Worm (Caenorhabditis elegans): ENCODE results near the gene W04H10.1.
A peak's percentile ranks its signal among the peaks of the same experiment; 100 is the strongest.
"Not testable (repeated sequence)": the region's sequence is repeated elsewhere in the genome, so short reads cannot be mapped to it uniquely, and the experiment has no call there.

W04H10.1 gene

ce11 chrII:606033-606432, 2.8 kb upstream of the W04H10.1 start, which contains the start of gene W04H10.5:
W04H10.5 (plus strand) TSS chrII:606333.
- TF ChIP-seq ceh-45 (GFP tag; IDR thresholded peaks at IDR 0.05) (no peak), dmd-4 (tag; optimal IDR thresholded peaks at IDR 0.05; ENCODE audit: borderline replicate concordance) (no peak), ets-4 (tag; optimal IDR thresholded peaks at IDR 0.05) (no peak), ceh-2 (tag; optimal IDR thresholded peaks at IDR 0.05) (no peak), tbx-7 (tag; optimal IDR thresholded peaks at IDR 0.05) (no peak), lin-11 (tag; optimal IDR thresholded peaks at IDR 0.05) (no peak), ceh-31 (tag; optimal IDR thresholded peaks at IDR 0.05) (no peak), hlh-8 (tag; optimal IDR thresholded peaks at IDR 0.05) (no peak), eyg-1 (tag; optimal IDR thresholded peaks at IDR 0.05) (no peak), zip-5 (tag; optimal IDR thresholded peaks at IDR 0.05) (no peak), sox-4 (tag; optimal IDR thresholded peaks at IDR 0.05) (no peak), ceh-6 (GFP tag; optimal IDR thresholded peaks at IDR 0.05) (no peak), ceh-48 (tag; optimal IDR thresholded peaks at IDR 0.05) (no peak), nhr-11 (tag; optimal IDR thresholded peaks at IDR 0.05) (no peak)

- TF ChIP-seq C08G9.2 (tag; optimal IDR thresholded peaks at IDR 0.05), result no peak
- no peak for TF ChIP-seq pha-4 (tag; optimal IDR thresholded peaks at IDR 0.05)
- no peak for TF ChIP-seq pqm-1 (tag; optimal IDR thresholded peaks at IDR 0.05)
- no peak for TF ChIP-seq ceh-9 (tag; optimal IDR thresholded peaks at IDR 0.05)
- no peak for TF ChIP-seq ref-2 (tag; optimal IDR thresholded peaks at IDR 0.05)
- no peak for TF ChIP-seq elt-4 (tag; optimal IDR thresholded peaks at IDR 0.05)
- TF ChIP-seq mec-3 (tag; optimal IDR thresholded peaks at IDR 0.05; ENCODE audit: borderline replicate concordance), result no peak
- TF ChIP-seq hlh-30 (tag; optimal IDR thresholded peaks at IDR 0.05; ENCODE audit: insufficient read depth), result peak; percentile 18
Observed at ce11 chrII:608341-608740, 516 bp upstream of the W04H10.1 start, which contains the start of gene W04H10.6. W04H10.6 (minus strand) TSS chrII:608441.

ce11 chrII:612361-612760, 3.5 kb downstream of the W04H10.1 start, which contains the start of gene clec-118:
clec-118 (minus strand) TSS chrII:612461.
- TF ChIP-seq ceh-45 (GFP tag; IDR thresholded peaks at IDR 0.05); C38D4.7 (GFP tag; optimal IDR thresholded peaks at IDR 0.05); pax-1 (tag; optimal IDR thresholded peaks at IDR 0.05): not testable (repeated sequence)

ce11 chrII:614701-615100, 5.8 kb downstream of the W04H10.1 start:
- peak; percentile 48 for TF ChIP-seq ceh-48 (tag; optimal IDR thresholded peaks at IDR 0.05)
- TF ChIP-seq hlh-13 (GFP tag; optimal IDR thresholded peaks at IDR 0.05), result no peak

- TF ChIP-seq ets-4 (tag; optimal IDR thresholded peaks at IDR 0.05) (no peak), ceh-19 (GFP tag; optimal IDR thresholded peaks at IDR 0.05) (no peak), hlh-30 (tag; optimal IDR thresholded peaks at IDR 0.05; ENCODE audit: insufficient read depth) (no peak), sdc-2 (tag; optimal IDR thresholded peaks at IDR 0.05) (no peak), ceh-30 (tag; optimal IDR thresholded peaks at IDR 0.05) (no peak), hlh-15 (tag; optimal IDR thresholded peaks at IDR 0.05) (no peak), zip-5 (tag; optimal IDR thresholded peaks at IDR 0.05) (no peak), pat-9 (tag; optimal IDR thresholded peaks at IDR 0.05) (no peak)
Observed at ce11 chrII:621141-621540, 12.3 kb downstream of the W04H10.1 start.

- TF ChIP-seq ceh-30 (tag; optimal IDR thresholded peaks at IDR 0.05), result no peak
- no peak for TF ChIP-seq ceh-22 (tag; optimal IDR thresholded peaks at IDR 0.05)
- TF ChIP-seq unc-55 (GFP tag; optimal IDR thresholded peaks at IDR 0.05), result peak; percentile 26
- peak; percentile 53 for TF ChIP-seq ceh-34 (tag; optimal IDR thresholded peaks at IDR 0.05)
- no peak for TF ChIP-seq nhr-11 (tag; optimal IDR thresholded peaks at IDR 0.05)
- no peak for TF ChIP-seq npax-4 (tag; optimal IDR thresholded peaks at IDR 0.05)
- peak; percentile 45 for TF ChIP-seq nfya-1 (tag; optimal IDR thresholded peaks at IDR 0.05)
- TF ChIP-seq ceh-31 (tag; optimal IDR thresholded peaks at IDR 0.05), result peak; percentile 26
Observed at ce11 chrII:622478-622877, 13.6 kb downstream of the W04H10.1 start.
